2 fruit fly cellular contexts compared by ENCODE assay signal in genomic region chr3L:7387814-7388213, dm6.
TF ChIP-seq lines count a peak whose summit lies in the region.

Gene CG8564, minus strand, starts transcription at chr3L:7387914.

- no peak for TF ChIP-seq CTCF in whole organism, embryonic (GFP tag; optimal IDR thresholded peaks at IDR 0.05; lab: Kevin White, UChicago)

TF ChIP-seq in whole organism, embryonic, 481 proteins besides CTCF, POLR2A, EP300 and RAD21:
- TF ChIP-seq lov (optimal IDR thresholded peaks at IDR 0.05; lab: Kevin White, UChicago) (no peak), lov (GFP tag; IDR thresholded peaks at IDR 0.05; lab: Robert Waterston, UW) (0 out of 3 replicates have a peak, but pooled peaks have one; percentile 37), Dip2 (GFP tag; IDR thresholded peaks at IDR 0.05; lab: Robert Waterston, UW) (no peak), gsb-n (tag; optimal IDR thresholded peaks at IDR 0.05; lab: Kevin White, UChicago) (no peak), Trl (optimal IDR thresholded peaks at IDR 0.05; lab: Kevin White, UChicago) (no peak), Trl (GFP tag; optimal IDR thresholded peaks at IDR 0.05; lab: Kevin White, UChicago) (no peak), CG4617 (GFP tag; optimal IDR thresholded peaks at IDR 0.05; lab: Kevin White, UChicago; ENCODE audit: borderline replicate concordance) (no peak), rib (GFP tag; IDR thresholded peaks at IDR 0.05; lab: Robert Waterston, UW) (no peak), ara (GFP tag; IDR thresholded peaks at IDR 0.05; lab: Robert Waterston, UW) (no peak), CG16863 (GFP tag; optimal IDR thresholded peaks at IDR 0.05; lab: Kevin White, UChicago) (no peak), Ets65A (GFP tag; lab: Kevin White, UChicago) (peak; percentile 13), CG6813 (GFP tag; optimal IDR thresholded peaks at IDR 0.05; lab: Kevin White, UChicago) (no peak), CG31224 (GFP tag; IDR thresholded peaks at IDR 0.05; lab: Robert Waterston, UW) (no peak), run (tag; optimal IDR thresholded peaks at IDR 0.05; lab: Kevin White, UChicago) (no peak), CG6854 (GFP tag; optimal IDR thresholded peaks at IDR 0.05; lab: Kevin White, UChicago) (no peak)
TF ChIP-seq in whole organism, embryonic: peak in this region for 2.

TF ChIP-seq in whole organism, prepupa, 60 proteins besides CTCF, POLR2A, EP300 and RAD21:
- TF ChIP-seq Eip93F (GFP tag; optimal IDR thresholded peaks at IDR 0.05; lab: Kevin White, UChicago) (no peak), eg (GFP tag; IDR thresholded peaks at IDR 0.05; lab: Robert Waterston, UW) (no peak), CG31627 (GFP tag; optimal IDR thresholded peaks at IDR 0.05; lab: Kevin White, UChicago) (no peak), CG6792 (GFP tag; optimal IDR thresholded peaks at IDR 0.05; lab: Kevin White, UChicago) (no peak), CG9139 (GFP tag; optimal IDR thresholded peaks at IDR 0.05; lab: Kevin White, UChicago) (no peak), OdsH (GFP tag; optimal IDR thresholded peaks at IDR 0.05; lab: Kevin White, UChicago) (no peak), Blimp-1 (GFP tag; optimal IDR thresholded peaks at IDR 0.05; lab: Kevin White, UChicago) (no peak), fd85E (GFP tag; optimal IDR thresholded peaks at IDR 0.05; lab: Kevin White, UChicago) (no peak), svp (GFP tag; lab: Kevin White, UChicago) (peak; percentile 10)
